Fruit fly (Drosophila melanogaster) whole organism, embryonic: ENCODE results near the gene DCAF12.

Experiments
- Asciz ChIP-seq: fragments of 200-800 bp; sonication (Bioruptor generic); optimal IDR thresholded peaks from 2 replicates; lab custom pipeline; 2017; ENCODE audit warnings: missing biosample characterization, mild to moderate bottlenecking, missing genetic modification characterization, missing genetic modification reagents
- BtbVII ChIP-seq: fragments of 200-800 bp; sonication (Bioruptor generic); optimal IDR thresholded peaks from 3 replicates; lab custom pipeline; 2017; ENCODE audit warnings: missing biosample characterization, mild to moderate bottlenecking, missing genetic modification characterization
- CG11247 ChIP-seq: fragments of 200-800 bp; sonication (Bioruptor generic); IDR thresholded peaks from 2 replicates; pipeline ENCODE4 v1.3.6; 2022; ENCODE audit warnings: missing biosample characterization, missing genetic modification characterization
- CG11695 ChIP-seq: fragments of 200-800 bp; sonication (Bioruptor generic); IDR thresholded peaks from 3 replicates; pipeline ENCODE4 v1.3.6; 2022; ENCODE audit warnings: missing biosample characterization, missing genetic modification characterization
- CG11723 ChIP-seq: fragments of 200-800 bp; sonication (Bioruptor generic); optimal IDR thresholded peaks from 2 replicates; lab custom pipeline; 2017; ENCODE audit warnings: missing biosample characterization, mild to moderate bottlenecking, missing genetic modification characterization
- CG12299 ChIP-seq: fragments of 200-800 bp; sonication (Bioruptor generic); optimal IDR thresholded peaks from 2 replicates; lab custom pipeline; 2018; ENCODE audit warnings: missing biosample characterization, mild to moderate bottlenecking, missing genetic modification characterization
- CG12659 ChIP-seq: fragments of 200-800 bp; sonication (Bioruptor generic); optimal IDR thresholded peaks from 3 replicates; lab custom pipeline; 2017; ENCODE audit warnings: mild to moderate bottlenecking, missing biosample characterization, missing genetic modification reagents, missing genetic modification characterization
- CG13123 ChIP-seq: fragments of 200-800 bp; sonication (Bioruptor generic); optimal IDR thresholded peaks from 2 replicates; lab custom pipeline; 2016; ENCODE audit warnings: missing biosample characterization, missing genetic modification characterization
- CG13296 ChIP-seq: fragments of 200-800 bp; sonication (Bioruptor generic); optimal IDR thresholded peaks from 3 replicates; lab custom pipeline; 2018; ENCODE audit warnings: missing biosample characterization, mild to moderate bottlenecking, missing genetic modification characterization
- CG15073 ChIP-seq: fragments of 200-800 bp; sonication (Bioruptor generic); optimal IDR thresholded peaks from 2 replicates; lab custom pipeline; 2016; ENCODE audit warnings: missing biosample characterization, missing genetic modification characterization
- CG15479 ChIP-seq: fragments of 200-800 bp; sonication (Bioruptor generic); optimal IDR thresholded peaks from 3 replicates; lab custom pipeline; 2019; ENCODE audit warnings: missing biosample characterization, mild to moderate bottlenecking, missing genetic modification characterization, moderate library complexity
- CG15601 ChIP-seq: fragments of 200-800 bp; sonication (Bioruptor generic); optimal IDR thresholded peaks from 3 replicates; lab custom pipeline; 2019; ENCODE audit warnings: missing biosample characterization, mild to moderate bottlenecking, missing genetic modification characterization, moderate library complexity
- CG1602 ChIP-seq: fragments of 200-800 bp; sonication (Bioruptor generic); optimal IDR thresholded peaks from 3 replicates; lab custom pipeline; 2016; ENCODE audit warnings: missing biosample characterization, missing genetic modification characterization
- CG16815 ChIP-seq: fragments of 200-800 bp; sonication (Bioruptor generic); optimal IDR thresholded peaks from 3 replicates; lab custom pipeline; 2017; ENCODE audit warnings: missing biosample characterization, mild to moderate bottlenecking, missing genetic modification characterization
- CG33213 ChIP-seq: fragments of 200-800 bp; sonication (Bioruptor generic); optimal IDR thresholded peaks from 3 replicates; lab custom pipeline; 2016; ENCODE audit warnings: missing biosample characterization, missing genetic modification characterization
- CG3407 ChIP-seq: fragments of 200-800 bp; sonication (Bioruptor generic); optimal IDR thresholded peaks from 2 replicates; lab custom pipeline; 2018; ENCODE audit warnings: missing biosample characterization, mild to moderate bottlenecking, missing genetic modification characterization
- CG4328 ChIP-seq: fragments of 200-800 bp; sonication (Bioruptor generic); optimal IDR thresholded peaks from 3 replicates; lab custom pipeline; 2017; ENCODE audit warnings: missing biosample characterization, missing genetic modification reagents, missing genetic modification characterization
- CG4820 ChIP-seq: fragments of 200-800 bp; sonication (Bioruptor generic); optimal IDR thresholded peaks from 3 replicates; lab custom pipeline; 2016; ENCODE audit warnings: missing biosample characterization, missing genetic modification characterization
- CG6175 ChIP-seq: fragments of 200-800 bp; sonication (Bioruptor generic); IDR thresholded peaks from 3 replicates; pipeline ENCODE4 v1.3.6; 2022; ENCODE audit warnings: missing biosample characterization, missing genetic modification characterization
- CG6683 ChIP-seq: fragments of 200-800 bp; sonication (Bioruptor generic); optimal IDR thresholded peaks from 2 replicates; lab custom pipeline; 2017; ENCODE audit warnings: missing biosample characterization, mild to moderate bottlenecking, missing genetic modification characterization, missing genetic modification reagents
- CG6813 ChIP-seq: fragments of 200-800 bp; sonication (Bioruptor generic); optimal IDR thresholded peaks from 2 replicates; lab custom pipeline; 2017; ENCODE audit warnings: missing biosample characterization, missing genetic modification characterization, mild to moderate bottlenecking, moderate library complexity, missing genetic modification reagents
- CG7987 ChIP-seq: fragments of 200-800 bp; sonication (Bioruptor generic); optimal IDR thresholded peaks from 2 replicates; lab custom pipeline; 2018; ENCODE audit warnings: missing biosample characterization, mild to moderate bottlenecking, missing genetic modification characterization, moderate library complexity
- CG9437 ChIP-seq: fragments of 200-800 bp; sonication (Bioruptor generic); optimal IDR thresholded peaks from 2 replicates; lab custom pipeline; 2018; ENCODE audit warnings: missing biosample characterization, mild to moderate bottlenecking, missing genetic modification characterization
- CG9817 ChIP-seq: fragments of 200-800 bp; sonication (Bioruptor generic); optimal IDR thresholded peaks from 2 replicates; lab custom pipeline; 2018; ENCODE audit warnings: missing biosample characterization, mild to moderate bottlenecking, missing genetic modification characterization, moderate library complexity
- CHES-1-like ChIP-seq: fragments of 200-800 bp; sonication (Bioruptor generic); optimal IDR thresholded peaks from 2 replicates; lab custom pipeline; 2016; ENCODE audit warnings: missing biosample characterization, missing genetic modification characterization
- Chrac-16 ChIP-seq: fragments of 200-800 bp; sonication (Bioruptor generic); optimal IDR thresholded peaks from 3 replicates; lab custom pipeline; 2016; ENCODE audit warnings: missing biosample characterization, missing genetic modification characterization
- Dfd ChIP-seq, 2 experiments: fragments of >200 bp; optimal IDR thresholded peaks; 2 replicates each; lab custom pipeline; 2017; ENCODE audit warnings: missing biosample characterization in 2 of 2, missing genetic modification characterization in 2 of 2
- Fer3 ChIP-seq: fragments of 200-800 bp; sonication (Bioruptor generic); optimal IDR thresholded peaks from 2 replicates; lab custom pipeline; 2018; ENCODE audit warnings: missing biosample characterization, mild to moderate bottlenecking, missing genetic modification characterization, moderate library complexity
- Hey ChIP-seq: fragments of 200-800 bp; sonication (Bioruptor generic); optimal IDR thresholded peaks from 3 replicates; lab custom pipeline; 2018; ENCODE audit warnings: missing biosample characterization, mild to moderate bottlenecking, missing genetic modification characterization
- HmgZ ChIP-seq: fragments of 200-800 bp; sonication (Bioruptor generic); optimal IDR thresholded peaks from 2 replicates; lab custom pipeline; 2018; ENCODE audit warnings: missing biosample characterization, mild to moderate bottlenecking, missing genetic modification characterization
- Hr51 ChIP-seq, 2 experiments: fragments of 200-800 bp; sonication (Bioruptor generic); optimal IDR thresholded peaks; 2 replicates in 1 of 2; 3 replicates in 1 of 2; lab custom pipeline; 2016 to 2018; ENCODE audit warnings: missing biosample characterization in 2 of 2, missing genetic modification characterization in 2 of 2, mild to moderate bottlenecking in 1 of 2, moderate library complexity in 1 of 2
- Lim3 ChIP-seq: fragments of 200-800 bp; sonication (Bioruptor generic); IDR thresholded peaks from 2 replicates; pipeline ENCODE4 v1.3.6; 2022; ENCODE audit warnings: missing biosample characterization, missing genetic modification characterization
- NC2α ChIP-seq: fragments of 200-800 bp; sonication (Bioruptor generic); optimal IDR thresholded peaks from 2 replicates; lab custom pipeline; 2016; ENCODE audit warnings: missing biosample characterization, missing genetic modification characterization
- Taf1 ChIP-seq: fragments of 200-800 bp; sonication (Bioruptor generic); IDR thresholded peaks from 2 replicates; pipeline ENCODE4 v1.3.6; 2022; ENCODE audit warnings: missing biosample characterization, missing genetic modification characterization
- abd-A ChIP-seq: fragments of 200-800 bp; sonication (Bioruptor generic); optimal IDR thresholded peaks from 3 replicates; lab custom pipeline; 2019; ENCODE audit warnings: missing biosample characterization, mild to moderate bottlenecking, missing genetic modification characterization, moderate library complexity
- amos ChIP-seq: fragments of 200-800 bp; sonication (Bioruptor generic); IDR thresholded peaks from 2 replicates; pipeline ENCODE4 v1.3.6; 2022; ENCODE audit warnings: missing biosample characterization, missing genetic modification characterization; ENCODE audit not compliant: partially characterized antibody
- ci ChIP-seq: fragments of 200-800 bp; sonication (Bioruptor generic); IDR thresholded peaks from 3 replicates; pipeline ENCODE4 v1.3.6; 2022; ENCODE audit warnings: missing biosample characterization, missing genetic modification characterization
- crp ChIP-seq, 2 experiments: fragments of 200-800 bp; sonication (Bioruptor generic); optimal IDR thresholded peaks; 2 replicates in 1 of 2; 3 replicates in 1 of 2; lab custom pipeline; 2017; ENCODE audit warnings: missing biosample characterization in 2 of 2, missing genetic modification characterization in 2 of 2, mild to moderate bottlenecking in 1 of 2, moderate library complexity in 1 of 2
- dimm ChIP-seq: fragments of 200-800 bp; sonication (Bioruptor generic); IDR thresholded peaks from 2 replicates; pipeline ENCODE4 v1.3.6; 2022; ENCODE audit warnings: missing biosample characterization, missing genetic modification characterization
- grau ChIP-seq: fragments of 200-800 bp; optimal IDR thresholded peaks from 3 replicates; lab custom pipeline; 2019; ENCODE audit warnings: missing biosample characterization, mild to moderate bottlenecking, missing genetic modification characterization, moderate library complexity
- gt ChIP-seq: fragments of 200-800 bp; sonication (Bioruptor generic); IDR thresholded peaks from 2 replicates; pipeline ENCODE4 v1.3.6; 2022; ENCODE audit warnings: missing biosample characterization, missing genetic modification characterization
- jigr1 ChIP-seq: fragments of 200-800 bp; sonication (Bioruptor generic); IDR thresholded peaks from 3 replicates; pipeline ENCODE4 v1.3.6; 2022; ENCODE audit warnings: missing biosample characterization, missing genetic modification characterization
- nau ChIP-seq: fragments of 200-800 bp; sonication (Bioruptor generic); optimal IDR thresholded peaks from 3 replicates; lab custom pipeline; 2017; ENCODE audit warnings: missing biosample characterization, mild to moderate bottlenecking, missing genetic modification characterization, missing genetic modification reagents
- pan ChIP-seq, 4 experiments: fragments of >200 bp in 3 of 4; fragments of 200-800 bp in 1 of 4; sonication (Bioruptor generic) in 1 of 4; optimal IDR thresholded peaks in 3 of 4; IDR thresholded peaks in 1 of 4; 2 replicates each; pipeline versions ENCODE4 v1.3.6 to Lab custom; 2017 to 2022; ENCODE audit warnings: missing biosample characterization in 2 of 4, missing genetic modification characterization in 2 of 4, mixed read lengths in 1 of 4
- pita ChIP-seq: fragments of 200-800 bp; sonication (Bioruptor generic); optimal IDR thresholded peaks from 2 replicates; lab custom pipeline; 2017; ENCODE audit warnings: missing biosample characterization, mild to moderate bottlenecking, missing genetic modification characterization
- sens ChIP-seq: fragments of 200-800 bp; sonication (Bioruptor generic); peaks from one replicate; lab custom pipeline; 2016; ENCODE audit warnings: missing biosample characterization, missing genetic modification characterization
- ssp ChIP-seq: fragments of 200-800 bp; sonication (Bioruptor generic); IDR thresholded peaks from 2 replicates; pipeline ENCODE4 v1.3.6; 2022; ENCODE audit warnings: missing biosample characterization, missing genetic modification characterization
- vfl ChIP-seq: fragments of 200-800 bp; sonication (Bioruptor generic); optimal IDR thresholded peaks from 2 replicates; lab custom pipeline; 2016; ENCODE audit warnings: missing biosample characterization, missing genetic modification characterization
- wek ChIP-seq: fragments of 200-800 bp; sonication (Bioruptor generic); optimal IDR thresholded peaks from 3 replicates; lab custom pipeline; 2018; ENCODE audit warnings: missing biosample characterization, mild to moderate bottlenecking, missing genetic modification characterization, moderate library complexity

The DCAF12 gene

dm6 chr3R:11992934-11993670 lies 23.7 kb downstream of the DCAF12 start, which contains the start of gene mfas (continued):
- peak; percentile 7 for TF ChIP-seq CG11723 (GFP tag; lab: Kevin White, UChicago)
- no peak for TF ChIP-seq Hey (tag; lab: Kevin White, UChicago)
- no peak for TF ChIP-seq gt (GFP tag; lab: Robert Waterston, UW)
- peak; percentile 1 for TF ChIP-seq CG9437 (GFP tag; lab: Kevin White, UChicago)
- peak; percentile 66 for TF ChIP-seq sens (GFP tag; lab: Kevin White, UChicago)
- TF ChIP-seq CG6683 (GFP tag; lab: Kevin White, UChicago), result no peak
- TF ChIP-seq CHES-1-like (GFP tag; lab: Kevin White, UChicago), result peak; percentile 6
- TF ChIP-seq CG4328 (GFP tag; lab: Kevin White, UChicago), result no peak
- TF ChIP-seq Hr51 (GFP tag; optimal IDR thresholded peaks at IDR 0.05; lab: Kevin White, UChicago), result no peak
- TF ChIP-seq CG11247, result no peak
- TF ChIP-seq CG12299 (tag; lab: Kevin White, UChicago), result no peak
- TF ChIP-seq CG7987 (GFP tag; lab: Kevin White, UChicago), result peak; percentile 27
- no peak for TF ChIP-seq Dfd (GFP tag; optimal IDR thresholded peaks at IDR 0.05; lab: Kevin White, UChicago)
- no peak for TF ChIP-seq pita
- no peak for TF ChIP-seq CG9817
- TF ChIP-seq Fer3 (tag; lab: Kevin White, UChicago), result no peak
- no peak for TF ChIP-seq CG13123 (GFP tag; lab: Kevin White, UChicago)
- TF ChIP-seq BtbVII (GFP tag; lab: Kevin White, UChicago), result no peak
- peak; percentile 43 for TF ChIP-seq CG15601
- no peak for TF ChIP-seq abd-A (tag; lab: Kevin White, UChicago)
- no peak for TF ChIP-seq Chrac-16 (GFP tag; lab: Kevin White, UChicago)
- TF ChIP-seq dimm, result no peak
- TF ChIP-seq CG11695 (GFP tag; lab: Robert Waterston, UW), result no peak
- TF ChIP-seq ci, result peak; percentile 54; the same call in 1 of the 3 replicates
- no peak for TF ChIP-seq CG33213 (GFP tag; lab: Kevin White, UChicago)
- TF ChIP-seq grau (tag; lab: Kevin White, UChicago), result no peak
- TF ChIP-seq CG15073 (GFP tag; lab: Kevin White, UChicago), result no peak
- TF ChIP-seq ssp, result no peak
- TF ChIP-seq CG16815 (GFP tag; lab: Kevin White, UChicago), result no peak
- no peak for TF ChIP-seq CG6175
- TF ChIP-seq wek (GFP tag; lab: Kevin White, UChicago), result peak; percentile 71
- no peak for TF ChIP-seq Taf1
- TF ChIP-seq pan (optimal IDR thresholded peaks at IDR 0.05; lab: Kevin White, UChicago), result no peak
- no peak for TF ChIP-seq pan (GFP tag; optimal IDR thresholded peaks at IDR 0.05 in 1 of 2, IDR thresholded peaks at IDR 0.05 in 1 of 2)
- TF ChIP-seq nau (GFP tag; lab: Kevin White, UChicago), result peak; percentile 63
- TF ChIP-seq crp (GFP tag; optimal IDR thresholded peaks at IDR 0.05; lab: Kevin White, UChicago), result peak in 1 of 2 experiments; percentile 18
- TF ChIP-seq CG6813, result peak; percentile 54
- no peak for TF ChIP-seq NC2α (GFP tag; lab: Kevin White, UChicago)
- TF ChIP-seq Lim3, result no peak
- no peak for TF ChIP-seq CG4820 (GFP tag; lab: Kevin White, UChicago)
- no peak for TF ChIP-seq jigr1 (GFP tag; lab: Robert Waterston, UW)
- no peak for TF ChIP-seq CG12659 (GFP tag; lab: Kevin White, UChicago)
- TF ChIP-seq CG15479 (GFP tag; lab: Kevin White, UChicago), result no peak
- TF ChIP-seq vfl (GFP tag; lab: Kevin White, UChicago), result no peak
- peak; percentile 42 for TF ChIP-seq Asciz (GFP tag; lab: Kevin White, UChicago)
- peak; percentile 23 for TF ChIP-seq CG3407 (GFP tag; lab: Kevin White, UChicago)
- TF ChIP-seq CG13296 (GFP tag; lab: Kevin White, UChicago), result no peak
- peak; percentile 5 for TF ChIP-seq HmgZ (tag; lab: Kevin White, UChicago)
- TF ChIP-seq CG1602 (GFP tag; lab: Kevin White, UChicago), result no peak
- no peak; the same call in 1 of the 2 replicates for TF ChIP-seq amos (GFP tag; lab: Robert Waterston, UW)
